Fruit fly (Drosophila melanogaster) whole organism, embryonic: ENCODE results near the gene bnl.

Source experiments
- Antp ChIP-seq: fragments of 200-800 bp; sonication (Bioruptor generic); optimal IDR thresholded peaks from 3 replicates; lab custom pipeline; 2016; ENCODE audit warnings: missing biosample characterization, missing genetic modification characterization
- Atf6 ChIP-seq: fragments of 200-800 bp; sonication (Bioruptor generic); IDR thresholded peaks from 2 replicates; pipeline ENCODE4 v1.3.6; 2022; ENCODE audit warnings: missing biosample characterization, missing genetic modification characterization
- CG10565 ChIP-seq: fragments of 200-800 bp; sonication (Bioruptor generic); optimal IDR thresholded peaks from 3 replicates; lab custom pipeline; 2016; ENCODE audit warnings: missing biosample characterization, mild to moderate bottlenecking, missing genetic modification characterization
- CG11085 ChIP-seq: fragments of 200-800 bp; sonication (Bioruptor generic); IDR thresholded peaks from 2 replicates; pipeline ENCODE4 v1.3.6; 2022; ENCODE audit warnings: missing biosample characterization, missing genetic modification characterization
- CG12155 ChIP-seq: fragments of 200-800 bp; sonication (Bioruptor generic); optimal IDR thresholded peaks from 3 replicates; lab custom pipeline; 2016; ENCODE audit warnings: missing biosample characterization, missing genetic modification characterization
- CG12236 ChIP-seq: fragments of 200-800 bp; sonication (Bioruptor generic); optimal IDR thresholded peaks from 2 replicates; lab custom pipeline; 2016; ENCODE audit warnings: missing biosample characterization, missing genetic modification characterization
- CG12391 ChIP-seq: fragments of 200-800 bp; sonication (Bioruptor generic); optimal IDR thresholded peaks from 3 replicates; lab custom pipeline; 2018; ENCODE audit warnings: missing biosample characterization, mild to moderate bottlenecking, missing genetic modification characterization, moderate library complexity
- CG12769 ChIP-seq: fragments of 200-800 bp; sonication (Bioruptor generic); optimal IDR thresholded peaks from 2 replicates; lab custom pipeline; 2019; ENCODE audit warnings: missing biosample characterization, mild to moderate bottlenecking, missing genetic modification characterization, moderate library complexity
- CG14050 ChIP-seq: fragments of 200-800 bp; sonication (Bioruptor generic); IDR thresholded peaks from 3 replicates; pipeline ENCODE4 v1.3.6; 2022; ENCODE audit warnings: missing biosample characterization, missing genetic modification characterization
- CG14441 ChIP-seq: fragments of 200-800 bp; sonication (Bioruptor generic); IDR thresholded peaks from 2 replicates; pipeline ENCODE4 v1.3.6; 2022; ENCODE audit warnings: missing biosample characterization, missing genetic modification characterization
- CG15269 ChIP-seq: fragments of 200-800 bp; sonication (Bioruptor generic); optimal IDR thresholded peaks from 2 replicates; lab custom pipeline; 2018; ENCODE audit warnings: missing biosample characterization, mild to moderate bottlenecking, missing genetic modification characterization, moderate library complexity
- CG1603 ChIP-seq: fragments of 200-800 bp; sonication (Bioruptor generic); optimal IDR thresholded peaks from 2 replicates; lab custom pipeline; 2019; ENCODE audit warnings: missing biosample characterization, mild to moderate bottlenecking, missing genetic modification characterization, moderate library complexity
- CG2678 ChIP-seq: fragments of 200-800 bp; sonication (Bioruptor generic); optimal IDR thresholded peaks from 3 replicates; lab custom pipeline; 2019; ENCODE audit warnings: missing biosample characterization, mild to moderate bottlenecking, missing genetic modification characterization, moderate library complexity
- CG3726 ChIP-seq: fragments of 200-800 bp; sonication (Bioruptor generic); IDR thresholded peaks from 3 replicates; pipeline ENCODE4, ENCODE4 v1.3.6; 2022; ENCODE audit warnings: missing biosample characterization, missing genetic modification characterization
- CG6272 ChIP-seq: fragments of 200-800 bp; sonication (Bioruptor generic); IDR thresholded peaks from 2 replicates; pipeline ENCODE4 v1.3.6; 2022; ENCODE audit warnings: missing biosample characterization, missing genetic modification characterization
- CG6813 ChIP-seq: fragments of 200-800 bp; sonication (Bioruptor generic); optimal IDR thresholded peaks from 2 replicates; lab custom pipeline; 2017; ENCODE audit warnings: missing biosample characterization, missing genetic modification characterization, mild to moderate bottlenecking, moderate library complexity, missing genetic modification reagents
- CG6854 ChIP-seq: fragments of 200-800 bp; sonication (Bioruptor generic); optimal IDR thresholded peaks from 3 replicates; lab custom pipeline; 2017; ENCODE audit warnings: missing biosample characterization, mild to moderate bottlenecking, missing genetic modification characterization
- CG8089 ChIP-seq: fragments of 200-800 bp; sonication (Bioruptor generic); optimal IDR thresholded peaks from 3 replicates; lab custom pipeline; 2016; ENCODE audit warnings: missing biosample characterization, missing genetic modification characterization
- CG8281 ChIP-seq: fragments of 200-800 bp; sonication (Bioruptor generic); optimal IDR thresholded peaks from 2 replicates; lab custom pipeline; 2018; ENCODE audit warnings: missing biosample characterization, mild to moderate bottlenecking, missing genetic modification characterization, moderate library complexity
- CG8359 ChIP-seq: fragments of 200-800 bp; sonication (Bioruptor generic); optimal IDR thresholded peaks from 2 replicates; lab custom pipeline; 2017; ENCODE audit warnings: missing biosample characterization, mild to moderate bottlenecking, missing genetic modification characterization, borderline replicate concordance
- CG8388 ChIP-seq: fragments of 200-800 bp; sonication (Bioruptor generic); optimal IDR thresholded peaks from 2 replicates; lab custom pipeline; 2019; ENCODE audit warnings: missing biosample characterization, mild to moderate bottlenecking, missing genetic modification characterization, moderate library complexity
- Chrac-16 ChIP-seq: fragments of 200-800 bp; sonication (Bioruptor generic); optimal IDR thresholded peaks from 3 replicates; lab custom pipeline; 2016; ENCODE audit warnings: missing biosample characterization, missing genetic modification characterization
- Dll ChIP-seq: fragments of 200-800 bp; sonication (Bioruptor generic); IDR thresholded peaks from 4 replicates; pipeline ENCODE4 v1.3.6; 2022; ENCODE audit warnings: missing biosample characterization, missing genetic modification characterization; ENCODE audit not compliant: partially characterized antibody
- Doc2 ChIP-seq: fragments of 200-800 bp; sonication (Bioruptor generic); IDR thresholded peaks from 2 replicates; pipeline ENCODE4 v1.3.6; 2022; ENCODE audit warnings: missing biosample characterization, missing genetic modification characterization
- Dp ChIP-seq: fragments of 200-800 bp; sonication (Bioruptor generic); optimal IDR thresholded peaks from 2 replicates; lab custom pipeline; 2018; ENCODE audit warnings: missing biosample characterization, mild to moderate bottlenecking, missing genetic modification characterization, moderate library complexity
- HLH3B ChIP-seq: fragments of 200-800 bp; sonication (Bioruptor generic); IDR thresholded peaks from 2 replicates; pipeline ENCODE4 v1.3.6; 2022; ENCODE audit warnings: missing biosample characterization, missing genetic modification characterization
- Hand ChIP-seq: fragments of 200-800 bp; sonication (Bioruptor generic); optimal IDR thresholded peaks from 2 replicates; lab custom pipeline; 2017; ENCODE audit warnings: mild to moderate bottlenecking, missing biosample characterization, missing genetic modification reagents, missing genetic modification characterization
- Jarid2 ChIP-seq: fragments of 200-800 bp; sonication (Bioruptor generic); optimal IDR thresholded peaks from 3 replicates; lab custom pipeline; 2017; ENCODE audit warnings: mild to moderate bottlenecking, missing biosample characterization, missing genetic modification reagents, missing genetic modification characterization
- Lhr ChIP-seq: fragments of 200-800 bp; sonication (Bioruptor generic); optimal IDR thresholded peaks from 3 replicates; lab custom pipeline; 2017; ENCODE audit warnings: mild to moderate bottlenecking, missing biosample characterization, missing genetic modification reagents, missing genetic modification characterization
- Lim3 ChIP-seq: fragments of 200-800 bp; sonication (Bioruptor generic); IDR thresholded peaks from 2 replicates; pipeline ENCODE4 v1.3.6; 2022; ENCODE audit warnings: missing biosample characterization, missing genetic modification characterization
- NFAT ChIP-seq: fragments of 200-800 bp; sonication (Bioruptor generic); IDR thresholded peaks from 2 replicates; pipeline ENCODE4 v1.3.6; 2022; ENCODE audit warnings: missing biosample characterization, missing genetic modification characterization
- Sry-δ ChIP-seq: fragments of 200-800 bp; sonication (Bioruptor generic); optimal IDR thresholded peaks from 2 replicates; lab custom pipeline; 2016; ENCODE audit warnings: missing biosample characterization, missing genetic modification characterization
- Tbp ChIP-seq: fragments of >200 bp; optimal IDR thresholded peaks from 2 replicates; lab custom pipeline; 2018; ENCODE audit warnings: missing biosample characterization, missing genetic modification characterization
- YL-1 ChIP-seq: fragments of 200-800 bp; sonication (Bioruptor generic); optimal IDR thresholded peaks from 3 replicates; lab custom pipeline; 2017; ENCODE audit warnings: missing biosample characterization, mild to moderate bottlenecking, missing genetic modification characterization
- bowl ChIP-seq: fragments of 200-800 bp; sonication (Bioruptor generic); IDR thresholded peaks from 2 replicates; pipeline ENCODE4 v1.3.6; 2022; ENCODE audit warnings: missing biosample characterization, missing genetic modification characterization
- dan ChIP-seq: fragments of 200-800 bp; sonication (Bioruptor generic); IDR thresholded peaks from 2 replicates; pipeline ENCODE4 v1.3.6; 2022; ENCODE audit warnings: missing biosample characterization, missing genetic modification characterization
- exex ChIP-seq: fragments of 200-800 bp; sonication (Bioruptor generic); optimal IDR thresholded peaks from 4 replicates; lab custom pipeline; 2018; ENCODE audit warnings: missing biosample characterization, mild to moderate bottlenecking, missing genetic modification characterization, moderate library complexity
- eyg ChIP-seq: fragments of 200-800 bp; sonication (Bioruptor generic); optimal IDR thresholded peaks from 3 replicates; lab custom pipeline; 2016; ENCODE audit warnings: missing biosample characterization, missing genetic modification characterization
- fd3F ChIP-seq: fragments of 200-800 bp; sonication (Bioruptor generic); optimal IDR thresholded peaks from 2 replicates; lab custom pipeline; 2018; ENCODE audit warnings: missing biosample characterization, mild to moderate bottlenecking, missing genetic modification characterization, moderate library complexity
- gcm2 ChIP-seq: fragments of 200-800 bp; sonication (Bioruptor generic); optimal IDR thresholded peaks from 2 replicates; lab custom pipeline; 2016; ENCODE audit warnings: missing biosample characterization, missing genetic modification characterization
- gem ChIP-seq: fragments of 200-800 bp; sonication (Bioruptor generic); optimal IDR thresholded peaks from 2 replicates; lab custom pipeline; 2019; ENCODE audit warnings: missing biosample characterization, mild to moderate bottlenecking, missing genetic modification characterization, moderate library complexity
- gsb-n ChIP-seq: fragments of 200-800 bp; sonication (Bioruptor generic); optimal IDR thresholded peaks from 3 replicates; lab custom pipeline; 2018; ENCODE audit warnings: missing biosample characterization, mild to moderate bottlenecking, missing genetic modification characterization
- ham ChIP-seq: fragments of 200-800 bp; sonication (Bioruptor generic); IDR thresholded peaks from 2 replicates; pipeline ENCODE4 v1.3.6; 2022; ENCODE audit warnings: missing biosample characterization, missing genetic modification characterization
- jing ChIP-seq: fragments of 200-800 bp; sonication (Bioruptor generic); optimal IDR thresholded peaks from 2 replicates; lab custom pipeline; 2018; ENCODE audit warnings: missing biosample characterization, mild to moderate bottlenecking, missing genetic modification characterization
- lmd ChIP-seq: fragments of 200-800 bp; sonication (Bioruptor generic); IDR thresholded peaks from 2 replicates; pipeline ENCODE4 v1.3.6; 2022; ENCODE audit warnings: missing biosample characterization, missing genetic modification characterization
- run ChIP-seq: fragments of 200-800 bp; sonication (Bioruptor generic); optimal IDR thresholded peaks from 3 replicates; lab custom pipeline; 2018; ENCODE audit warnings: missing biosample characterization, mild to moderate bottlenecking, missing genetic modification characterization
- sug ChIP-seq: fragments of 200-800 bp; optimal IDR thresholded peaks from 2 replicates; lab custom pipeline; 2019; ENCODE audit warnings: missing biosample characterization, mild to moderate bottlenecking, missing genetic modification characterization, moderate library complexity
- trem ChIP-seq: fragments of 200-800 bp; optimal IDR thresholded peaks from 3 replicates; lab custom pipeline; 2019; ENCODE audit warnings: missing biosample characterization, mild to moderate bottlenecking, missing genetic modification characterization, moderate library complexity
- wdn ChIP-seq: fragments of 200-800 bp; sonication (Bioruptor generic); IDR thresholded peaks from 2 replicates; pipeline ENCODE4 v1.3.6; 2022; ENCODE audit warnings: missing biosample characterization, missing genetic modification characterization
- zfh1 ChIP-seq: fragments of 200-800 bp; sonication (Bioruptor generic); IDR thresholded peaks from 3 replicates; pipeline ENCODE4 v1.3.6; 2022; ENCODE audit warnings: missing biosample characterization, missing genetic modification characterization

bnl gene

dm6 chr3R:19858017-19858659, 21.5 kb upstream of the bnl start (continued):
- TF ChIP-seq CG14050 (GFP tag; lab: Robert Waterston, UW) (no peak), Doc2 (GFP tag; lab: Robert Waterston, UW) (no peak), Jarid2 (GFP tag; lab: Kevin White, UChicago) (no peak), ham (peak; percentile 9; the same call in 1 of the 2 replicates), Dp (GFP tag; lab: Kevin White, UChicago) (no peak), gsb-n (tag; lab: Kevin White, UChicago) (no peak), dan (no peak), bowl (GFP tag; lab: Robert Waterston, UW) (no peak), CG6854 (no peak), CG8281 (tag; lab: Kevin White, UChicago) (no peak), CG3726 (GFP tag; lab: Robert Waterston, UW) (no peak), CG12236 (GFP tag; lab: Kevin White, UChicago) (no peak), gem (tag; lab: Kevin White, UChicago) (no peak), Antp (GFP tag; lab: Kevin White, UChicago) (no peak), CG6272 (GFP tag; lab: Robert Waterston, UW) (no peak), Atf6 (GFP tag; lab: Robert Waterston, UW) (peak; percentile 70; the same call in 1 of the 2 replicates), Lim3 (GFP tag; lab: Robert Waterston, UW) (no peak), fd3F (GFP tag; lab: Kevin White, UChicago) (no peak), Dll (no peak), eyg (GFP tag; lab: Kevin White, UChicago) (peak; percentile 21), CG8359 (GFP tag; lab: Kevin White, UChicago) (no peak), lmd (no peak), CG8089 (GFP tag; lab: Kevin White, UChicago) (no peak), Chrac-16 (no peak), CG8388 (GFP tag; lab: Kevin White, UChicago) (no peak), exex (tag; lab: Kevin White, UChicago) (peak; percentile 75), trem (tag; lab: Kevin White, UChicago) (no peak), wdn (GFP tag; lab: Robert Waterston, UW) (0 out of 2 replicates have a peak, but pooled peaks have one; percentile 21), CG12769 (tag; lab: Kevin White, UChicago) (no peak), run (tag; lab: Kevin White, UChicago) (no peak), CG12391 (tag; lab: Kevin White, UChicago) (no peak), CG1603 (tag; lab: Kevin White, UChicago) (no peak), Sry-δ (GFP tag; lab: Kevin White, UChicago) (no peak), HLH3B (GFP tag; lab: Robert Waterston, UW) (peak; percentile 37; the same call in 1 of the 2 replicates), gcm2 (GFP tag; lab: Kevin White, UChicago) (no peak), CG15269 (tag; lab: Kevin White, UChicago) (no peak), Lhr (no peak), zfh1 (GFP tag; lab: Robert Waterston, UW) (peak; percentile 34; the same call in 1 of the 3 replicates), YL-1 (GFP tag; lab: Kevin White, UChicago) (no peak), CG14441 (no peak; the same call in 1 of the 2 replicates), Hand (GFP tag; lab: Kevin White, UChicago) (no peak), CG11085 (GFP tag; lab: Robert Waterston, UW) (no peak), CG12155 (GFP tag; lab: Kevin White, UChicago) (no peak), sug (tag; lab: Kevin White, UChicago) (peak; percentile 37), NFAT (peak; percentile 41; the same call in 1 of the 2 replicates), CG2678 (no peak), jing (GFP tag; lab: Kevin White, UChicago) (no peak), Tbp (no peak), CG6813 (GFP tag; lab: Kevin White, UChicago) (peak; percentile 65), CG10565 (no peak)
